Worm (Caenorhabditis elegans) whole organism, L1 larva: ENCODE results near the gene C49A9.1.

ENCODE experiments used
- aly-2 ChIP-seq: fragments of 150-350 bp; optimal IDR thresholded peaks from 2 replicates; lab custom pipeline; 2014; ENCODE audit warnings: missing biosample characterization, missing genetic modification characterization
- ces-1 ChIP-seq: fragments of 150-350 bp; optimal IDR thresholded peaks from 2 replicates; lab custom pipeline; 2014; ENCODE audit warnings: missing biosample characterization, missing genetic modification reagents, missing genetic modification characterization
- hpl-2 ChIP-seq: fragments of 150-350 bp; optimal IDR thresholded peaks from 2 replicates; lab custom pipeline; 2014; ENCODE audit warnings: missing biosample characterization, missing genetic modification reagents, missing genetic modification characterization
- lir-3 ChIP-seq: sonication (generic microtip); optimal IDR thresholded peaks from 2 replicates; lab custom pipeline; 2016; ENCODE audit warnings: mild to moderate bottlenecking, missing genetic modification characterization, moderate library complexity, missing compliant biosample characterization; ENCODE audit not compliant: poor library complexity
- nhr-11 ChIP-seq: fragments of 150-350 bp; optimal IDR thresholded peaks from 2 replicates; lab custom pipeline; 2014; ENCODE audit warnings: missing biosample characterization, missing genetic modification characterization
- nhr-28 ChIP-seq: fragments of 150-350 bp; optimal IDR thresholded peaks from 2 replicates; lab custom pipeline; 2014; ENCODE audit warnings: missing biosample characterization, missing genetic modification characterization
- nhr-71 ChIP-seq: sonication (generic microtip); optimal IDR thresholded peaks from 2 replicates; lab custom pipeline; 2016; ENCODE audit warnings: mild to moderate bottlenecking, missing genetic modification characterization, moderate library complexity, missing compliant biosample characterization
- skn-1 ChIP-seq: fragments of 150-350 bp; optimal IDR thresholded peaks from 2 replicates; lab custom pipeline; 2014; ENCODE audit warnings: missing biosample characterization, missing genetic modification characterization
- snpc-4 ChIP-seq: fragments of 150-350 bp; optimal IDR thresholded peaks from 2 replicates; lab custom pipeline; 2014; ENCODE audit warnings: missing biosample characterization, missing genetic modification characterization
- unc-30 ChIP-seq: sonication (generic microtip); optimal IDR thresholded peaks from 2 replicates; lab custom pipeline; 2017; ENCODE audit warnings: missing biosample characterization, missing genetic modification characterization
- unc-62 ChIP-seq: fragments of 150-350 bp; optimal IDR thresholded peaks from 2 replicates; lab custom pipeline; 2014; ENCODE audit warnings: missing biosample characterization, missing genetic modification reagents, missing genetic modification characterization
- zag-1 ChIP-seq: fragments of 150-350 bp; optimal IDR thresholded peaks from 2 replicates; lab custom pipeline; 2014; ENCODE audit warnings: missing biosample characterization, missing genetic modification characterization

DNA sequence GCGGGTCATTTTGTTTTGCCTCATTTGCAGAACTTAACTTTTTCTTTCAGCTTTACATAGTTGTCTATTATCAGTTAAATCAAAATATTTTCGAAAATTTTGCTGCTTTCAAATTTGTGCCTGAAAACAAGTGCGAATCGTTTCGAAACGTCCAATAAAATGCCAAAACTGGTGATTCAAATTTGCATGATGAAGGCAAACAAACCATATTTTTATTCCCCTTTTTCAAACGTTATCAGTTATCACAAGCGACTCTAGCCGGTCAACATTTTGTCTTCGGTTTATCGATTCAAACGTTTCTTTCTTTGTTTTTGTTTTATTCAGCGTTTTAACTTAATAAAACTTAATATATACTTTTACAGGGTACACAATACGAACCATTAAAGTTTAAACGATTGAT, 17.4 kb upstream of the C49A9.1 start, which contains the start of the genes ugt-24 and C49A9.6:
- TF ChIP-seq ces-1 (GFP tag; lab: Kevin White, UChicago) (no peak), unc-30 (tag; lab: Kevin White, UChicago) (no peak), nhr-28 (tag; lab: Kevin White, UChicago) (no peak), zag-1 (tag; lab: Kevin White, UChicago) (no peak), nhr-11 (tag; lab: Kevin White, UChicago) (no peak), hpl-2 (GFP tag; lab: Kevin White, UChicago) (no peak), unc-62 (GFP tag; lab: Kevin White, UChicago) (no peak), aly-2 (no peak), snpc-4 (no peak), skn-1 (tag; lab: Kevin White, UChicago) (no peak), nhr-71 (tag; lab: Kevin White, UChicago) (no peak), lir-3 (no peak)
